Fruit fly (Drosophila melanogaster) whole organism, wandering third instar larva: ENCODE data around the gene CG44005.

Experiments used
- Abd-B ChIP-seq: fragments of >200 bp; optimal IDR thresholded peaks from 2 replicates; lab custom pipeline; 2017; ENCODE audit warnings: missing biosample characterization, missing genetic modification characterization
- CG32264 ChIP-seq: fragments of 200-800 bp; sonication (Bioruptor generic); optimal IDR thresholded peaks from 2 replicates; lab custom pipeline; 2016; ENCODE audit warnings: missing biosample characterization, missing genetic modification characterization
- CG9705 ChIP-seq: fragments of 200-800 bp; sonication (Bioruptor generic); optimal IDR thresholded peaks from 2 replicates; lab custom pipeline; 2018; ENCODE audit warnings: missing biosample characterization, mild to moderate bottlenecking, missing genetic modification characterization
- CrebA ChIP-seq: fragments of 200-800 bp; sonication (Bioruptor generic); optimal IDR thresholded peaks from 2 replicates; lab custom pipeline; 2016; ENCODE audit warnings: missing biosample characterization, mild to moderate bottlenecking, missing genetic modification characterization, borderline replicate concordance
- Dfd ChIP-seq: fragments of >200 bp; optimal IDR thresholded peaks from 2 replicates; lab custom pipeline; 2017; ENCODE audit warnings: missing biosample characterization, missing genetic modification characterization
- Dif ChIP-seq: fragments of 200-275, 200-300 bp; sonication (Bioruptor generic); optimal IDR thresholded peaks from 2 replicates; lab custom pipeline; 2018; ENCODE audit warnings: missing biosample characterization, missing genetic modification characterization; ENCODE audit not compliant: partially characterized antibody
- GATAd ChIP-seq: sonication (Bioruptor generic); optimal IDR thresholded peaks from 2 replicates; lab custom pipeline; 2016; ENCODE audit warnings: missing biosample characterization, missing genetic modification characterization
- HLH106 ChIP-seq: fragments of 200-800 bp; optimal IDR thresholded peaks from 3 replicates; lab custom pipeline; 2019; ENCODE audit warnings: missing biosample characterization, mild to moderate bottlenecking, missing genetic modification characterization, moderate library complexity
- Hnf4 ChIP-seq: fragments of 200-800 bp; sonication (Bioruptor generic); optimal IDR thresholded peaks from 2 replicates; lab custom pipeline; 2016; ENCODE audit warnings: missing biosample characterization, mild to moderate bottlenecking, missing genetic modification characterization
- Hr78 ChIP-seq: fragments of >200 bp; optimal IDR thresholded peaks from 2 replicates; lab custom pipeline; 2017; ENCODE audit warnings: missing biosample characterization, missing genetic modification characterization
- Hr83 ChIP-seq: fragments of 200-300 bp; sonication (Bioruptor generic); optimal IDR thresholded peaks from 2 replicates; lab custom pipeline; 2016; ENCODE audit warnings: missing biosample characterization, mild to moderate bottlenecking, missing genetic modification characterization, moderate library complexity; ENCODE audit not compliant: poor library complexity, severe bottlenecking
- Jra ChIP-seq: sonication (Bioruptor generic); optimal IDR thresholded peaks from 2 replicates; lab custom pipeline; 2016; ENCODE audit warnings: missing biosample characterization, missing genetic modification characterization
- Mio ChIP-seq: sonication (Bioruptor generic); optimal IDR thresholded peaks from 2 replicates; lab custom pipeline; 2016; ENCODE audit warnings: missing biosample characterization, missing genetic modification characterization
- Myc ChIP-seq: fragments of >200 bp; optimal IDR thresholded peaks from 2 replicates; lab custom pipeline; 2017
- N ChIP-seq: fragments of >200 bp; optimal IDR thresholded peaks from 2 replicates; lab custom pipeline; 2018; ENCODE audit warnings: missing biosample characterization, missing external identifiers, missing genetic modification characterization
- OdsH ChIP-seq: fragments of 200-800 bp; sonication (Bioruptor generic); optimal IDR thresholded peaks from 2 replicates; lab custom pipeline; 2016; ENCODE audit warnings: missing biosample characterization, mild to moderate bottlenecking, missing genetic modification characterization
- Rel ChIP-seq, 2 experiments: fragments of 200-800 bp; sonication (Bioruptor generic) in 1 of 2; optimal IDR thresholded peaks; 2 replicates in 1 of 2; 3 replicates in 1 of 2; lab custom pipeline; 2016 to 2019; ENCODE audit warnings: mild to moderate bottlenecking in 2 of 2, missing biosample characterization in 2 of 2, missing genetic modification characterization in 2 of 2, moderate library complexity in 1 of 2
- Sp1 ChIP-seq: fragments of 200-800 bp; sonication (Bioruptor generic); optimal IDR thresholded peaks from 3 replicates; lab custom pipeline; 2019; ENCODE audit warnings: missing biosample characterization, mild to moderate bottlenecking, missing genetic modification characterization, moderate library complexity
- Vsx2 ChIP-seq: fragments of 200-300, 225-300 bp; sonication (Bioruptor generic); optimal IDR thresholded peaks from 2 replicates; lab custom pipeline; 2018; ENCODE audit warnings: missing biosample characterization, missing genetic modification characterization; ENCODE audit not compliant: partially characterized antibody
- br ChIP-seq: fragments of 200-800 bp; sonication (Bioruptor generic); optimal IDR thresholded peaks from 2 replicates; lab custom pipeline; 2016; ENCODE audit warnings: missing biosample characterization, missing genetic modification characterization
- brk ChIP-seq: fragments of 200-800 bp; sonication (Bioruptor generic); optimal IDR thresholded peaks from 2 replicates; lab custom pipeline; 2016; ENCODE audit warnings: missing biosample characterization, mild to moderate bottlenecking, missing genetic modification characterization
- dl ChIP-seq, 2 experiments: fragments of 175-275, 200-275 bp in 1 of 2; fragments of 200-275 bp in 1 of 2; sonication (Bioruptor generic); optimal IDR thresholded peaks; lab custom pipeline; 2018; ENCODE audit warnings: mild to moderate bottlenecking in 2 of 2, missing biosample characterization in 2 of 2, missing genetic modification characterization in 2 of 2, moderate library complexity in 2 of 2; ENCODE audit not compliant: partially characterized antibody in 2 of 2, insufficient read depth in 1 of 2
- dmrt93B ChIP-seq: fragments of 200-800 bp; sonication (Bioruptor generic); optimal IDR thresholded peaks from 2 replicates; lab custom pipeline; 2018; ENCODE audit warnings: missing biosample characterization, mild to moderate bottlenecking, missing genetic modification characterization
- dsf ChIP-seq: sonication (Bioruptor generic); optimal IDR thresholded peaks from 2 replicates; lab custom pipeline; 2016; ENCODE audit warnings: missing biosample characterization, missing genetic modification characterization, borderline replicate concordance
- ey ChIP-seq: fragments of 200-800 bp; sonication (Bioruptor generic); optimal IDR thresholded peaks from 2 replicates; lab custom pipeline; 2016; ENCODE audit warnings: missing biosample characterization, missing genetic modification characterization
- foxo ChIP-seq, 2 experiments: fragments of 200-800 bp; sonication (Bioruptor generic); optimal IDR thresholded peaks; 2 replicates in 1 of 2; 3 replicates in 1 of 2; lab custom pipeline; 2016 to 2017; ENCODE audit warnings: missing biosample characterization in 2 of 2, missing genetic modification characterization in 2 of 2
- fru ChIP-seq: fragments of 200-800 bp; sonication (Bioruptor generic); optimal IDR thresholded peaks from 3 replicates; lab custom pipeline; 2016; ENCODE audit warnings: missing biosample characterization, mild to moderate bottlenecking, missing genetic modification characterization
- h ChIP-seq: fragments of 200-800 bp; sonication (Bioruptor generic); optimal IDR thresholded peaks from 3 replicates; lab custom pipeline; 2016; ENCODE audit warnings: missing biosample characterization, mild to moderate bottlenecking, missing genetic modification characterization
- jim ChIP-seq: fragments of 175-275, 200-325 bp; sonication (Bioruptor generic); optimal IDR thresholded peaks from 2 replicates; lab custom pipeline; 2016; ENCODE audit warnings: missing biosample characterization, mild to moderate bottlenecking, missing genetic modification characterization
- lola ChIP-seq: fragments of >200 bp; optimal IDR thresholded peaks from 2 replicates; lab custom pipeline; 2017; ENCODE audit warnings: missing biosample characterization, missing genetic modification characterization
- pan ChIP-seq: fragments of >200 bp; optimal IDR thresholded peaks from 2 replicates; lab custom pipeline; 2017
- psq ChIP-seq: fragments of 200-800 bp; sonication (Bioruptor generic); optimal IDR thresholded peaks from 3 replicates; lab custom pipeline; 2017; ENCODE audit warnings: missing biosample characterization, mild to moderate bottlenecking, missing genetic modification characterization, moderate library complexity
- rgr ChIP-seq: fragments of 200-800 bp; sonication (Bioruptor generic); optimal IDR thresholded peaks from 3 replicates; lab custom pipeline; 2016; ENCODE audit warnings: missing biosample characterization, mild to moderate bottlenecking, missing genetic modification characterization
- sage ChIP-seq: fragments of 200-800 bp; sonication (Bioruptor generic); optimal IDR thresholded peaks from 2 replicates; lab custom pipeline; 2016; ENCODE audit warnings: missing biosample characterization, mild to moderate bottlenecking, missing genetic modification characterization
- sv ChIP-seq: fragments of 200-800 bp; sonication (Bioruptor generic); optimal IDR thresholded peaks from 3 replicates; lab custom pipeline; 2016; ENCODE audit warnings: missing biosample characterization, missing genetic modification characterization
- tai ChIP-seq: sonication (Bioruptor generic); optimal IDR thresholded peaks from 2 replicates; lab custom pipeline; 2016; ENCODE audit warnings: missing biosample characterization, missing genetic modification characterization
- usp ChIP-seq: fragments of >200 bp; optimal IDR thresholded peaks from 2 replicates; lab custom pipeline; 2017; ENCODE audit warnings: missing biosample characterization, missing genetic modification characterization
- woc ChIP-seq: sonication (Bioruptor generic); optimal IDR thresholded peaks from 2 replicates; lab custom pipeline; 2016; ENCODE audit warnings: missing biosample characterization, mild to moderate bottlenecking, missing genetic modification characterization

The CG44005 gene

dm6 chr3L:18062959-18063510 lies 8.9 kb downstream of the CG44005 start:
- TF ChIP-seq Rel (GFP tag; optimal IDR thresholded peaks at IDR 0.05; lab: Kevin White, UChicago) (peak; percentile 62), Rel (tag; optimal IDR thresholded peaks at IDR 0.05; lab: Kevin White, UChicago) (peak; percentile 3), Dif (peak; percentile 94), dl (GFP tag; optimal IDR thresholded peaks at IDR 0.05; lab: Kevin White, UChicago; ENCODE audit: insufficient read depth in 1 of 2, partially characterized antibody in 2 of 2) (peak; percentile 87 to 90), N (peak; percentile 92), Sp1 (GFP tag; lab: Kevin White, UChicago) (peak; percentile 66), Hr83 (GFP tag; lab: Kevin White, UChicago) (peak; percentile 65), CrebA (GFP tag; lab: Kevin White, UChicago) (peak; percentile 76), CG9705 (GFP tag; lab: Kevin White, UChicago) (no peak), dmrt93B (GFP tag; lab: Kevin White, UChicago) (peak; percentile 45), fru (GFP tag; lab: Kevin White, UChicago) (peak; percentile 48), h (GFP tag; lab: Kevin White, UChicago) (peak; percentile 65), Mio (GFP tag; lab: Kevin White, UChicago) (no peak), GATAd (GFP tag; lab: Kevin White, UChicago) (no peak), HLH106 (tag; lab: Kevin White, UChicago) (peak; percentile 70), usp (GFP tag; lab: Kevin White, UChicago) (no peak), dsf (no peak), foxo (GFP tag; optimal IDR thresholded peaks at IDR 0.05; lab: Kevin White, UChicago) (peak in 1 of 2 experiments; percentile 71), Jra (GFP tag; lab: Kevin White, UChicago) (peak; percentile 33), brk (GFP tag; lab: Kevin White, UChicago) (peak; percentile 33), lola (GFP tag; lab: Kevin White, UChicago) (no peak), CG32264 (GFP tag; lab: Kevin White, UChicago) (peak; percentile 5), Hr78 (GFP tag; lab: Kevin White, UChicago) (peak; percentile 40), tai (GFP tag; lab: Kevin White, UChicago) (peak; percentile 52), rgr (peak; percentile 68), Abd-B (no peak), Hnf4 (GFP tag; lab: Kevin White, UChicago) (peak; percentile 73), woc (GFP tag; lab: Kevin White, UChicago) (peak; percentile 56), ey (GFP tag; lab: Kevin White, UChicago) (peak; percentile 35), Dfd (GFP tag; lab: Kevin White, UChicago) (no peak), psq (GFP tag; lab: Kevin White, UChicago) (peak; percentile 57), OdsH (GFP tag; lab: Kevin White, UChicago) (peak; percentile 55), sv (GFP tag; lab: Kevin White, UChicago) (no peak), jim (GFP tag; lab: Kevin White, UChicago) (peak; percentile 4), pan (lab: Kevin White, UChicago) (no peak), Myc (lab: Kevin White, UChicago) (no peak), sage (GFP tag; lab: Kevin White, UChicago) (peak; percentile 51), br (GFP tag; lab: Kevin White, UChicago) (peak; percentile 47), Vsx2 (GFP tag; lab: Kevin White, UChicago) (no peak)

dm6 chr3L:18061713-18062365 lies 10.1 kb downstream of the CG44005 start:
- no peak for TF ChIP-seq CG32264 (GFP tag; lab: Kevin White, UChicago)
- TF ChIP-seq h (GFP tag; lab: Kevin White, UChicago), result peak; percentile 15
- TF ChIP-seq Hnf4 (GFP tag; lab: Kevin White, UChicago), result peak; percentile 35
- peak; percentile 80 for TF ChIP-seq Dif
- peak; percentile 31 for TF ChIP-seq Sp1 (GFP tag; lab: Kevin White, UChicago)
- TF ChIP-seq sage (GFP tag; lab: Kevin White, UChicago), result peak; percentile 20
- no peak for TF ChIP-seq Rel (GFP tag; optimal IDR thresholded peaks at IDR 0.05; lab: Kevin White, UChicago)
- TF ChIP-seq Rel (tag; optimal IDR thresholded peaks at IDR 0.05; lab: Kevin White, UChicago), result peak; percentile 9
- peak; percentile 83 for TF ChIP-seq psq (GFP tag; lab: Kevin White, UChicago)
- TF ChIP-seq dl (GFP tag; optimal IDR thresholded peaks at IDR 0.05; lab: Kevin White, UChicago; ENCODE audit: insufficient read depth in 1 of 2, partially characterized antibody in 2 of 2), result peak; percentile 50 to 59
- TF ChIP-seq tai (GFP tag; lab: Kevin White, UChicago), result no peak
- peak in 1 of 2 experiments; percentile 14 for TF ChIP-seq foxo (GFP tag; optimal IDR thresholded peaks at IDR 0.05; lab: Kevin White, UChicago)
- peak; percentile 14 for TF ChIP-seq rgr
- peak; percentile 73 for TF ChIP-seq CrebA (GFP tag; lab: Kevin White, UChicago)
- TF ChIP-seq Hr83 (GFP tag; lab: Kevin White, UChicago), result no peak
- no peak for TF ChIP-seq dmrt93B (GFP tag; lab: Kevin White, UChicago)
